Fruit fly (Drosophila melanogaster) whole organism: ENCODE measurements around the gene mRpS9.

Source experiments
- CG8478 ChIP-seq: fragments of >200 bp; optimal IDR thresholded peaks from 2 replicates; lab custom pipeline; 2018; ENCODE audit warnings: inconsistent platforms
- Dll ChIP-seq: fragments of >200 bp; optimal IDR thresholded peaks from 2 replicates; lab custom pipeline; 2017
- EcR ChIP-seq, 2 experiments: fragments of >200 bp; optimal IDR thresholded peaks; 2 replicates each; lab custom pipeline; 2017; ENCODE audit warnings: missing biosample characterization in 2 of 2, missing genetic modification characterization in 2 of 2, missing genetic modification reagents in 2 of 2
- pan ChIP-seq: fragments of >200 bp; optimal IDR thresholded peaks from 2 replicates; lab custom pipeline; 2017
- psq ChIP-seq: fragments of >200 bp; optimal IDR thresholded peaks from 2 replicates; lab custom pipeline; 2017
- usp ChIP-seq: fragments of >200 bp; optimal IDR thresholded peaks from 2 replicates; lab custom pipeline; 2017; ENCODE audit warnings: missing biosample characterization, missing genetic modification characterization, mixed read lengths

mRpS9 gene

DNA sequence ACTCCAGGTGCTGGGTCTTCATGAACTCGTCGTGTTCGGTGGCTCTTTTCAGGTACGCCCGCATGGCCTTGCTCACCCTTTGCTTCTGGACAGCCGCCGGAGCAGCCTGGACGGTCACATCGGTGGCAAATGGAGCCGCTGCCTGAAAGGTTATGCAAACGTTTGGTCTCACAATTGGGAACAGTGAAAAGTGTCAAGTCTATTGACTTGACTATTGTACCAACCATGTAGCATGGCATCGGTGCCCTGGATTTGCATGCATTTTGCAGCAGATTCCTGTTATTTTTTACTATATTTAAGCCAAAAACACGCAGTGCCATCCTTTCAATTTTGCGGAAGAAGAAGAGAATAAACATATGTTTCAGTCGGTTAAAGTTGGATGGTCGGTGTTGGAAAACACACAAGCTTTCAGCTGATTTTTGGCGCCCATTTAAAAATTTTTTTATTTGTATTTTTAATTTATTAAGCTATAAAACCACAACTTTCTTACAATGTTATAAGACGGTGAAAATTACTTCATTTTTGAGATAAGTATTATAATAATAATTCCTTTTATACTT is at the start of gene mRpS9:
Gene mRpS9, minus strand, starts transcription at position 355 of the 560 bp plus-strand sequence.
- no peak for TF ChIP-seq psq (lab: Kevin White, UChicago)
- no peak for TF ChIP-seq pan (lab: Kevin White, UChicago)
- TF ChIP-seq CG8478, result no peak
- no peak for TF ChIP-seq usp
- TF ChIP-seq EcR (GFP tag; optimal IDR thresholded peaks at IDR 0.05; lab: Kevin White, UChicago), result no peak
- TF ChIP-seq Dll (lab: Kevin White, UChicago), result no peak

DNA sequence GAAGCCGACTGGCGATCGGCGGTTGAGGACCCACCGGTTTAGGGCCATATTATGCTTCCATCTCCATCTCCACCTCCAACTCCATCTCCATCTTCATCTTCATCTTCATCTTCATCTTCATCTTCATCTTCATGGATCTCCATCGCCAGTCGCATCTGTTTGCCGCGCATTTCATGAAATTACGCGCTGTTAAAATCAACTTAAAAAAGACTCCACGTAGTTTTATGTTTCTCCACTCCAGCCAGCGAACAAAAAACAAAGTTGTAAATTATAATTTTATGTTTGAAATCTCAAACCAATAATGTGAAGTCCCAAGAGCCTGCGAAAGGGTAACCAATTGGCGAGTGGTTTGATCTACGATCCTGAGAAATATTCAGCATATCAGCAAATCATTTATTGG is 47.7 kb upstream of the mRpS9 start:
- TF ChIP-seq psq (lab: Kevin White, UChicago), result no peak
- TF ChIP-seq CG8478, result no peak
- TF ChIP-seq usp, result no peak
- TF ChIP-seq Dll (lab: Kevin White, UChicago), result no peak
- TF ChIP-seq pan (lab: Kevin White, UChicago), result no peak
- TF ChIP-seq EcR (GFP tag; optimal IDR thresholded peaks at IDR 0.05; lab: Kevin White, UChicago), result no peak

dm6 chr3R:7947349-7947748 is 44.9 kb upstream of the mRpS9 start:
- TF ChIP-seq CG8478, result no peak
- no peak for TF ChIP-seq usp
- no peak for TF ChIP-seq EcR (GFP tag; optimal IDR thresholded peaks at IDR 0.05; lab: Kevin White, UChicago)
- TF ChIP-seq Dll (lab: Kevin White, UChicago), result no peak
- no peak for TF ChIP-seq pan (lab: Kevin White, UChicago)
- TF ChIP-seq psq (lab: Kevin White, UChicago), result no peak

DNA sequence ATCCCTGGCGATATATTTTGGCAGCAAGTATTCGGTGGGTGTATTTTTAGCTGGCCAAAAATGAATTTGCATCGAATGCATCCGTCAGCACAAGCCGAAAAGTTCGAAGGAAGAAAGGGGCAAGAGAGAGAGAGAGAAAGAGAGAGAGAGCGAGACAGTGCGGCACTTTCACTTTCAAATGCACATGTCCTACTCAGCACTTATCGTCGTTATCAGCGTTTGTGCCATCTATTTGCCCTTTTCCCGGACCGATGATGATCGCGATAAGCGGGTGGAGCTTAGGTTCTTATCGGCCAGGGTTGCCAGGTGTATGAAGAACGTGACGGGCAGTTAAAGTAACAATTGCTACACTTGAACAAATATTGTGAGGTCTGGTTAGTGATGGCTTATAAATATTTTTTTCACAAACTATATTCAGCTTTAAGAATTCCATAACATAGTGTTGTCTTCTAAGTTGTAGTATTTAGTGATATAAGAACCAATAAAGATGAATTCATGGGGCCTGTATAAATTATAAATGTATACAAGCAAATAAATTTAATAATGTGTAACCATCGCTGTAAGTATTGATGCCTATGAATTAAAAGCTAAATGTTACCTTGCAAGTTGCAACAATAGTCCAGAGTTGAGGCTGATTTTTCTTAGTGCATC is 42.4 kb upstream of the mRpS9 start:
- no peak for TF ChIP-seq pan (lab: Kevin White, UChicago)
- no peak for TF ChIP-seq psq (lab: Kevin White, UChicago)
- no peak for TF ChIP-seq EcR (GFP tag; optimal IDR thresholded peaks at IDR 0.05; lab: Kevin White, UChicago)
- TF ChIP-seq CG8478, result no peak
- TF ChIP-seq Dll (lab: Kevin White, UChicago), result no peak
- no peak for TF ChIP-seq usp

DNA sequence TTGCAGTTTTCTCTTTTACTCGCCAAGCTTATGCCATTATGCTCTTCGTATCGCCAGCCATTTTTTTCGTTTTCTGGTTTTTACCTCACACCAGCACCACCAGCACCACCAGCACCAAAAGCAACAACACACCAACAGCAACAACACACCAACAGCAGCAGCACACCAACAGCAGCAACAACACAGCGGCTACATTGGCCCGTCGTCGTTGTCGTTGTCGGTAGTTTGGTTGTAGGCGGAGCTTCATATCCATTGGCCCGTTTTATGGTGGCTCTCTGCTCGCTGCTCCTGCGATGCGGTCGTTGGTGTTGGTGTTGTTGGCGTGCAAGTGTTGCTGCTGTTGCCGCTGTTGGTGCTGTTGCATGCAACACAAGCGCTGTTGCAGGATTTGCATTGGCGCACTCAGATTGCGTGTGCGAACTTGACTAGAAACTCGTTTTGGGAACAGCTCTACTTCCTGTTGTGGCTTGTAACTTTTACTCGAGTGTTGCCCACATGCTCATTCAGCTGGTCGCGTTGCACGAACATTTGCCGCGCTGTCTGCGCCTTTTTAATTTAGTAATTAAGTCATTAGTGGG is 34.4 kb upstream of the mRpS9 start:
- TF ChIP-seq EcR (GFP tag; optimal IDR thresholded peaks at IDR 0.05; lab: Kevin White, UChicago) (no peak), CG8478 (no peak), usp (no peak), psq (lab: Kevin White, UChicago) (no peak), pan (lab: Kevin White, UChicago) (no peak), Dll (lab: Kevin White, UChicago) (no peak)

- TF ChIP-seq pan (lab: Kevin White, UChicago) (no peak), EcR (GFP tag; optimal IDR thresholded peaks at IDR 0.05; lab: Kevin White, UChicago) (no peak), usp (no peak), psq (lab: Kevin White, UChicago) (no peak), CG8478 (no peak), Dll (lab: Kevin White, UChicago) (no peak)
Measured at dm6 chr3R:7926354-7926753, 23.9 kb upstream of the mRpS9 start.

DNA sequence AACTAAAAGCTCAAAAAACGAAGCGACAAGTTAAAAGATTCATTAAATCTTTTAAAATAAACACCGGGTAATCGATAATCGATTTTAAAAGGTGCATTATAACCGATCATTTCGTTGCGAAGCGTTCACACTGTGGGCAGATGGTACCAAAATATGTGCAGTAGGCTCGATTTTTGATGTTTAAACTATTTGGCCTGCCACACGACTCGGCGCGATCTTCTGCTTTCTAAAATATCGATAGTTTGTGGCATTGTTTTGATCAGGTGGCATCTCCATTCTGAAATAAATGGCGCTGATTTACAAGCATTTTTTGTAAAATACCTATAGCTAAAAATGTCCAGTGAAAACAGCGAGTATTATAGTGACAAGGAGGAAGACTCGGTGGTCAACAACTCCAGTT is 17.7 kb upstream of the mRpS9 start, which contains the start of the genes CG10445 and lds:
Gene CG10445, minus strand, starts transcription at position 104 of the 400 bp plus-strand sequence.
Gene lds, plus strand, starts transcription at position 236 of the 400 bp plus-strand sequence.
- TF ChIP-seq pan (lab: Kevin White, UChicago), result no peak
- TF ChIP-seq Dll (lab: Kevin White, UChicago), result no peak
- no peak for TF ChIP-seq usp
- no peak for TF ChIP-seq CG8478
- TF ChIP-seq EcR (GFP tag; optimal IDR thresholded peaks at IDR 0.05; lab: Kevin White, UChicago), result no peak
- TF ChIP-seq psq (lab: Kevin White, UChicago), result no peak

dm6 chr3R:7913551-7913950 is 11.1 kb upstream of the mRpS9 start, which contains the start of gene kipf:
Gene kipf (plus strand): TSS chr3R:7913851.
- TF ChIP-seq usp, result no peak
- TF ChIP-seq psq (lab: Kevin White, UChicago), result no peak
- TF ChIP-seq CG8478, result no peak
- no peak for TF ChIP-seq Dll (lab: Kevin White, UChicago)
- TF ChIP-seq pan (lab: Kevin White, UChicago), result no peak
- TF ChIP-seq EcR (GFP tag; optimal IDR thresholded peaks at IDR 0.05; lab: Kevin White, UChicago), result no peak

DNA sequence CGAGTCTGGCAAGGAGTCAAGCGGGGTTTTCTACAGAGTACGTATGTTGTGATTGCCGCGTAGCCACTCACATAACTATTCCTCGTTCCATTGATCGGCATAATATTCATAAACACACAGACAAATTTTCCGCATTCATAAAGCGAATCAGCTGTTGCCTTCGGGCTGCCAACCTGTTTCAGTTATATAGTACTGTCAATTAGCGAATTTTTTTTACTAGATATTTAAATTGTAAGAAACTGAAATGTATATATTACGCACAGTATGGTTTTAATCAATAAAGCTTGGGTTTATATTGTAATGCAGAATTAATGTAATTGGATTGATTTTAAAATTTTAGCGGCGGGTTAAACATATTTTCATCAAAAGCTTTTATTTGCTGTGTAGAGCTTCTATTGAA is 10.7 kb upstream of the mRpS9 start, which contains the start of gene Rfk:
Gene Rfk, minus strand, starts transcription at position 152 of the 400 bp plus-strand sequence.
- TF ChIP-seq pan (lab: Kevin White, UChicago) (no peak), EcR (GFP tag; optimal IDR thresholded peaks at IDR 0.05; lab: Kevin White, UChicago) (no peak), usp (no peak), psq (lab: Kevin White, UChicago) (no peak), Dll (lab: Kevin White, UChicago) (no peak), CG8478 (no peak)

DNA sequence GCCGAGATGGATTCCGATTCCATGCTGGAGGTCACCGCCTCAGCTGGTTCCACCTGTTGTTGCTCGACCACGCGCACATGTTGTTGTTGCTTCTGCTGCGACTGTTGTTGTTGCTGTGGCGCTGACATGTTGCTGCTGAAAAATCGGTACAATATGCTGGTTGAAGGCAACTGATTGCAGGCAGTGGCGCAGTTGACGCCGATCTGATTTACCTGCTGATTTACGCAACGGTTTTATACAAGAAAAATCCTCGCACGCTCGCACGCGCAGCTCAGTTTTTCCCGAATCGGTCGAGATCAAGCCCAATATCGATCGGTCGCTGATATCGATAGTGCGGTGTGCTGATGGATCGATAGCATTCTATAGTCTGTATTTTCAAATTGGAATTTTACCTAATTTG is 9.0 kb upstream of the mRpS9 start, which contains the start of gene Prat:
Gene Prat, minus strand, starts transcription at position 298 of the 400 bp plus-strand sequence.
- TF ChIP-seq Dll (lab: Kevin White, UChicago) (no peak), usp (no peak), CG8478 (no peak), EcR (GFP tag; optimal IDR thresholded peaks at IDR 0.05; lab: Kevin White, UChicago) (no peak), psq (lab: Kevin White, UChicago) (no peak), pan (lab: Kevin White, UChicago) (no peak)

DNA sequence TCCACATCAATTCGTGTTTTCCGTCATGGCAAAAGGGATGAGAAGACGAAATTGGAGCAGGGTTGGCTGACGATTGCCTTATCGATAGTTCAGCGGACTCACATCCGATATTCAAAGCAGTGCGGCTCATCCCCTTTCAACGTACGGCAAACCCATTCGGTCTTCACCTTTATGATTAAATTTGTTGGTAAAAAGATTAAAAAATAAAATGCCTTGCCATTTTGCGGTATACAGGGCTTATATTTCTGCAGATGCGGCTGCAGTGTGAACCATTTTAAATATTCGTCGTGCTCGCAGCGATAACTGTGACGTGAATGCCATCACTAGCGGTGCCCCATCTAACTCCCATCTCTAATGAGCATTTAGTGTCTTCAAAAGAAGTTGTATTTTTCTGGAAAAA is 4.8 kb upstream of the mRpS9 start, which contains the start of the genes Taf7 and EMC1:
Gene Taf7, plus strand, starts transcription at position 23 of the 400 bp plus-strand sequence.
Gene EMC1, minus strand, starts transcription at position 53 of the 400 bp plus-strand sequence.
- TF ChIP-seq EcR (GFP tag; optimal IDR thresholded peaks at IDR 0.05; lab: Kevin White, UChicago), result no peak
- TF ChIP-seq pan (lab: Kevin White, UChicago), result no peak
- no peak for TF ChIP-seq usp
- TF ChIP-seq Dll (lab: Kevin White, UChicago), result no peak
